Worm (Caenorhabditis elegans) whole organism, L4 larva: ENCODE measurements around the gene repo-1.

ENCODE experiments used
- T20F7.1 ChIP-seq: fragments of 200-800 bp; sonication (Bioruptor generic); optimal IDR thresholded peaks from 2 replicates; lab custom pipeline; 2018; ENCODE audit warnings: mild to moderate bottlenecking, missing genetic modification characterization, missing compliant biosample characterization
- Y75B8A.6 ChIP-seq: fragments of 200-800 bp; sonication (Bioruptor generic); IDR thresholded peaks from 2 replicates; pipeline ENCODE4 v1.3.6; 2022; ENCODE audit warnings: missing genetic modification reagents, missing genetic modification characterization, missing compliant biosample characterization
- aly-2 ChIP-seq: sonication (generic microtip); optimal IDR thresholded peaks from 2 replicates; lab custom pipeline; 2018; ENCODE audit warnings: missing biosample characterization, missing genetic modification characterization
- ama-1 ChIP-seq: fragments of 150-350 bp; optimal IDR thresholded peaks from 2 replicates; lab custom pipeline; 2014; ENCODE audit warnings: inconsistent platforms, mixed read lengths
- ceh-32 ChIP-seq: sonication (generic microtip); optimal IDR thresholded peaks from 2 replicates; lab custom pipeline; 2016; ENCODE audit warnings: mild to moderate bottlenecking, missing genetic modification characterization, missing compliant biosample characterization; ENCODE audit not compliant: poor library complexity
- ces-1 ChIP-seq: fragments of 150-350 bp; sonication (generic microtip); optimal IDR thresholded peaks from 4 replicates; lab custom pipeline; 2014; ENCODE audit warnings: missing biosample characterization, missing genetic modification reagents, missing genetic modification characterization
- cey-2 ChIP-seq: sonication (generic microtip); optimal IDR thresholded peaks from 3 replicates; lab custom pipeline; 2017; ENCODE audit warnings: missing genetic modification characterization, mild to moderate bottlenecking, missing compliant biosample characterization, antibody characterized with exemption, borderline replicate concordance; ENCODE audit not compliant: insufficient read depth
- daf-12 ChIP-seq: fragments of 150-350 bp; optimal IDR thresholded peaks from 2 replicates; lab custom pipeline; 2014; ENCODE audit warnings: missing biosample characterization, missing genetic modification reagents, missing genetic modification characterization
- daf-19 ChIP-seq: fragments of 200-800 bp; sonication (Bioruptor generic); conservative IDR thresholded peaks from 2 replicates; pipeline ENCODE4 v1.3.6; 2022; ENCODE audit warnings: missing genetic modification characterization, missing compliant biosample characterization
- dmd-6 ChIP-seq: fragments of 200-800 bp; sonication (Bioruptor generic); IDR thresholded peaks from 2 replicates; pipeline ENCODE4 v1.3.6; 2022; ENCODE audit warnings: missing genetic modification reagents, missing genetic modification characterization, missing compliant biosample characterization
- dmd-8 ChIP-seq: fragments of 200-800 bp; sonication (Bioruptor generic); IDR thresholded peaks from 2 replicates; pipeline ENCODE4 v1.3.6; 2022; ENCODE audit warnings: missing genetic modification characterization, missing compliant biosample characterization
- dmd-9 ChIP-seq: fragments of 200-800 bp; sonication (Bioruptor generic); IDR thresholded peaks from 2 replicates; pipeline ENCODE4 v1.3.6; 2022; ENCODE audit warnings: missing genetic modification reagents, missing genetic modification characterization, missing compliant biosample characterization
- egl-43 ChIP-seq: fragments of 200-800 bp; sonication (Bioruptor generic); IDR thresholded peaks from 2 replicates; pipeline ENCODE4 v1.3.6; 2022; ENCODE audit warnings: missing genetic modification reagents, missing genetic modification characterization, missing compliant biosample characterization
- gei-8 ChIP-seq: fragments of 200-800 bp; sonication (Bioruptor generic); optimal IDR thresholded peaks from 2 replicates; lab custom pipeline; 2018; ENCODE audit warnings: mild to moderate bottlenecking, missing genetic modification characterization, missing compliant biosample characterization
- hlh-11 ChIP-seq: fragments of 200-800 bp; sonication (Bioruptor generic); optimal IDR thresholded peaks from 2 replicates; lab custom pipeline; 2018; ENCODE audit warnings: mild to moderate bottlenecking, missing genetic modification characterization, missing compliant biosample characterization
- hlh-30 ChIP-seq: sonication (generic microtip); optimal IDR thresholded peaks from 2 replicates; lab custom pipeline; 2017; ENCODE audit warnings: antibody characterized with exemption, mild to moderate bottlenecking, missing genetic modification characterization, missing compliant biosample characterization; ENCODE audit not compliant: insufficient read depth
- hmg-1.1 ChIP-seq: fragments of 200-800 bp; sonication (Bioruptor generic); IDR thresholded peaks from 2 replicates; pipeline ENCODE4 v1.3.6; 2022; ENCODE audit warnings: missing genetic modification reagents, missing genetic modification characterization, missing compliant biosample characterization
- lin-1 ChIP-seq: fragments of 200-800 bp; sonication (Bioruptor generic); IDR thresholded peaks from 2 replicates; pipeline ENCODE4 v1.3.6; 2022; ENCODE audit warnings: missing genetic modification reagents, missing genetic modification characterization, missing compliant biosample characterization
- lin-38 ChIP-seq: fragments of 200-800 bp; sonication (Bioruptor generic); IDR thresholded peaks from 2 replicates; pipeline ENCODE4 v1.3.6; 2022; ENCODE audit warnings: missing genetic modification reagents, missing genetic modification characterization, missing compliant biosample characterization
- lir-3 ChIP-seq: sonication (generic microtip); optimal IDR thresholded peaks from 2 replicates; lab custom pipeline; 2016; ENCODE audit warnings: mild to moderate bottlenecking, missing genetic modification characterization, missing compliant biosample characterization
- lsy-2 ChIP-seq, 2 experiments: fragments of 150-350 bp in 1 of 2; sonication (generic microtip) in 1 of 2; optimal IDR thresholded peaks; 2 replicates each; lab custom pipeline; 2014 to 2017; ENCODE audit warnings: missing biosample characterization in 2 of 2, missing genetic modification characterization in 2 of 2
- mdl-1 ChIP-seq, 2 experiments: fragments of 150-350 bp in 1 of 2; sonication (generic microtip) in 1 of 2; optimal IDR thresholded peaks; 2 replicates each; lab custom pipeline; 2014 to 2017; ENCODE audit warnings: missing biosample characterization in 2 of 2, missing genetic modification characterization in 2 of 2
- mes-2 ChIP-seq: sonication (generic microtip); optimal IDR thresholded peaks from 2 replicates; lab custom pipeline; 2016; ENCODE audit warnings: missing genotype, mild to moderate bottlenecking, missing genetic modification characterization, missing compliant biosample characterization; ENCODE audit not compliant: poor library complexity, severe bottlenecking
- mxl-3 ChIP-seq: fragments of 200-800 bp; sonication (Bioruptor generic); optimal IDR thresholded peaks from 2 replicates; lab custom pipeline; 2018; ENCODE audit warnings: mild to moderate bottlenecking, missing genetic modification characterization, missing compliant biosample characterization
- nhr-102 ChIP-seq: sonication (generic microtip); optimal IDR thresholded peaks from 2 replicates; lab custom pipeline; 2016; ENCODE audit warnings: mild to moderate bottlenecking, missing genetic modification characterization, moderate library complexity, missing compliant biosample characterization
- nhr-41 ChIP-seq: fragments of 200-800 bp; sonication (Bioruptor generic); IDR thresholded peaks from 2 replicates; pipeline ENCODE4 v1.3.6; 2022; ENCODE audit warnings: missing genetic modification reagents, missing genetic modification characterization, missing compliant biosample characterization
- nhr-48 ChIP-seq: sonication (generic microtip); optimal IDR thresholded peaks from 2 replicates; lab custom pipeline; 2016; ENCODE audit warnings: mild to moderate bottlenecking, missing genetic modification characterization, missing compliant biosample characterization
- nhr-76 ChIP-seq: fragments of 150-350 bp; optimal IDR thresholded peaks from 2 replicates; lab custom pipeline; 2014; ENCODE audit warnings: missing biosample characterization, missing genetic modification characterization
- nhr-77 ChIP-seq: fragments of 150-350 bp; optimal IDR thresholded peaks from 2 replicates; lab custom pipeline; 2014; ENCODE audit warnings: missing biosample characterization, missing genetic modification characterization
- rbr-2 ChIP-seq: sonication (generic microtip); optimal IDR thresholded peaks from 2 replicates; lab custom pipeline; 2016; ENCODE audit warnings: missing genotype, missing genetic modification characterization, missing compliant biosample characterization
- set-16 ChIP-seq: fragments of 200-800 bp; sonication (Bioruptor generic); IDR thresholded peaks from 2 replicates; pipeline ENCODE4 v1.3.6; 2022; ENCODE audit warnings: missing genetic modification reagents, missing genetic modification characterization, missing compliant biosample characterization
- spr-1 ChIP-seq: sonication (generic microtip); optimal IDR thresholded peaks from 2 replicates; lab custom pipeline; 2016; ENCODE audit warnings: mild to moderate bottlenecking, missing genetic modification characterization, missing compliant biosample characterization
- tra-1 ChIP-seq: fragments of 200-800 bp; sonication (Bioruptor generic); IDR thresholded peaks from 2 replicates; pipeline ENCODE4 v1.3.6; 2022; ENCODE audit warnings: missing genetic modification reagents, missing genetic modification characterization, missing compliant biosample characterization
- unc-130 ChIP-seq: sonication (generic microtip); optimal IDR thresholded peaks from 2 replicates; lab custom pipeline; 2016; ENCODE audit warnings: missing genetic modification reagents, missing genetic modification characterization, missing compliant biosample characterization
- unc-39 ChIP-seq: sonication (generic microtip); optimal IDR thresholded peaks from 2 replicates; lab custom pipeline; 2017; ENCODE audit warnings: missing biosample characterization, missing genetic modification characterization
- vab-7 ChIP-seq: fragments of 200-800 bp; sonication (Bioruptor generic); IDR thresholded peaks from 2 replicates; pipeline ENCODE4 v1.3.6; 2022; ENCODE audit warnings: missing genetic modification reagents, missing genetic modification characterization, missing compliant biosample characterization
- zag-1 ChIP-seq: fragments of 150-350 bp; optimal IDR thresholded peaks from 2 replicates; lab custom pipeline; 2014; ENCODE audit warnings: missing biosample characterization, missing genetic modification characterization
- zfp-2 ChIP-seq: sonication (generic microtip); optimal IDR thresholded peaks from 2 replicates; lab custom pipeline; 2016; ENCODE audit warnings: mild to moderate bottlenecking, missing genetic modification characterization, missing compliant biosample characterization
- zfp-3 ChIP-seq: fragments of 200-800 bp; sonication (Bioruptor generic); conservative IDR thresholded peaks from 2 replicates; pipeline ENCODE4 v1.3.6; 2022; ENCODE audit warnings: missing genetic modification reagents, missing genetic modification characterization, missing compliant biosample characterization
- zip-11 ChIP-seq: fragments of 200-800 bp; sonication (Bioruptor generic); IDR thresholded peaks from 2 replicates; pipeline ENCODE4 v1.3.6; 2022; ENCODE audit warnings: missing genetic modification characterization, missing compliant biosample characterization
- zip-2 ChIP-seq: fragments of 150-350 bp; optimal IDR thresholded peaks from 2 replicates; lab custom pipeline; 2014; ENCODE audit warnings: missing biosample characterization, missing genetic modification characterization

The repo-1 gene

ce11 chrIV:12068590-12068989, 15.7 kb upstream of the repo-1 start, which contains the start of gene bath-37:
Gene bath-37, plus strand, starts transcription at chrIV:12068890.
- TF ChIP-seq daf-12 (tag; lab: Kevin White, UChicago) (no peak), Y75B8A.6 (no peak), lir-3 (tag; lab: Kevin White, UChicago) (no peak), nhr-41 (no peak), nhr-77 (tag; lab: Kevin White, UChicago) (no peak)

ce11 chrIV:12075497-12075896, 8.8 kb upstream of the repo-1 start, which contains the start of gene K08E4.7:
Gene K08E4.7, plus strand, starts transcription at chrIV:12075797.
- no peak for TF ChIP-seq nhr-102 (tag; lab: Kevin White, UChicago)
- no peak for TF ChIP-seq unc-39 (tag; lab: Kevin White, UChicago)
- TF ChIP-seq dmd-6 (GFP tag; lab: Robert Waterston, UW): no peak

- TF ChIP-seq aly-2 (tag; lab: Kevin White, UChicago) (no peak), spr-1 (tag; lab: Kevin White, UChicago) (no peak), dmd-9 (no peak), unc-130 (GFP tag; lab: Kevin White, UChicago) (no peak), nhr-77 (tag; lab: Kevin White, UChicago) (no peak), ces-1 (GFP tag; lab: Kevin White, UChicago) (no peak)
Observed at ce11 chrIV:12078112-12078812, 6.0 kb upstream of the repo-1 start, which contains the start of gene tmed-1. Gene tmed-1, minus strand, starts transcription at chrIV:12078162.

- TF ChIP-seq hlh-11 (tag; lab: Kevin White, UChicago) (no peak), T20F7.1 (GFP tag; lab: Kevin White, UChicago) (no peak), daf-19 (no peak), unc-130 (GFP tag; lab: Kevin White, UChicago) (no peak), cey-2 (tag; lab: Kevin White, UChicago) (no peak), zfp-3 (GFP tag; lab: Robert Waterston, UW) (no peak), tra-1 (GFP tag; lab: Robert Waterston, UW) (no peak), ama-1 (peak; percentile 48), nhr-102 (tag; lab: Kevin White, UChicago) (no peak), set-16 (GFP tag; lab: Robert Waterston, UW) (no peak), dmd-9 (no peak), lin-1 (no peak), lsy-2 (tag; optimal IDR thresholded peaks at IDR 0.05; lab: Kevin White, UChicago) (peak in 1 of 2 experiments; percentile 64), mes-2 (no peak), zfp-2 (no peak), lin-38 (GFP tag; lab: Robert Waterston, UW) (peak; percentile 81), hmg-1.1 (GFP tag; lab: Robert Waterston, UW) (0 out of 2 replicates have a peak, but pooled peaks have one; percentile 25), dmd-8 (no peak), mdl-1 (tag; optimal IDR thresholded peaks at IDR 0.05; lab: Kevin White, UChicago) (peak in 1 of 2 experiments; percentile 84), mxl-3 (GFP tag; lab: Kevin White, UChicago) (no peak), vab-7 (GFP tag; lab: Robert Waterston, UW) (no peak), zip-2 (tag; lab: Kevin White, UChicago) (no peak), gei-8 (GFP tag; lab: Kevin White, UChicago) (no peak), nhr-76 (tag; lab: Kevin White, UChicago) (no peak), daf-12 (tag; lab: Kevin White, UChicago) (no peak), ceh-32 (tag; lab: Kevin White, UChicago) (no peak), zag-1 (tag; lab: Kevin White, UChicago) (no peak), rbr-2 (no peak), aly-2 (tag; lab: Kevin White, UChicago) (no peak), egl-43 (no peak), nhr-48 (no peak), Y75B8A.6 (no peak), zip-11 (GFP tag; lab: Robert Waterston, UW) (no peak), dmd-6 (GFP tag; lab: Robert Waterston, UW) (no peak), hlh-30 (tag; lab: Kevin White, UChicago) (peak; percentile 90)
Observed at ce11 chrIV:12078907-12079523, 5.3 kb upstream of the repo-1 start, which contains the start of gene lex-1. Gene lex-1, plus strand, starts transcription at chrIV:12079473.
